Worm (Caenorhabditis elegans) whole organism, mixed stage, embryonic: Measurements from ENCODE around the gene dhs-18.

ENCODE experiments used
- M03D4.4 ChIP-seq: sonication (generic microtip); optimal IDR thresholded peaks from 2 replicates; lab custom pipeline; 2017; ENCODE audit warnings: mild to moderate bottlenecking, missing genetic modification characterization, missing compliant biosample characterization
- bed-3 ChIP-seq: fragments of 200-800 bp; sonication (Bioruptor generic); optimal IDR thresholded peaks from 3 replicates; lab custom pipeline; 2018; ENCODE audit warnings: mild to moderate bottlenecking, missing genetic modification characterization, moderate library complexity, missing compliant biosample characterization
- blmp-1 ChIP-seq: fragments of 150-350 bp; optimal IDR thresholded peaks from 2 replicates; lab custom pipeline; 2014; ENCODE audit warnings: missing biosample characterization, missing genetic modification characterization
- ceh-83 ChIP-seq: fragments of 200-800 bp; sonication (Bioruptor generic); optimal IDR thresholded peaks from 2 replicates; lab custom pipeline; 2018; ENCODE audit warnings: mild to moderate bottlenecking, missing genetic modification characterization, missing compliant biosample characterization
- ces-1 ChIP-seq: fragments of 150-350 bp; optimal IDR thresholded peaks from 2 replicates; lab custom pipeline; 2014; ENCODE audit warnings: missing biosample characterization, missing genetic modification reagents, missing genetic modification characterization
- cnd-1 ChIP-seq: fragments of 200-800 bp; sonication (Bioruptor generic); optimal IDR thresholded peaks from 2 replicates; lab custom pipeline; 2018; ENCODE audit warnings: mild to moderate bottlenecking, missing genetic modification characterization, missing compliant biosample characterization
- elt-1 ChIP-seq: sonication (generic microtip); optimal IDR thresholded peaks from 2 replicates; lab custom pipeline; 2017; ENCODE audit warnings: missing genetic modification characterization, mild to moderate bottlenecking, missing compliant biosample characterization, antibody characterized with exemption, moderate library complexity, borderline replicate concordance; ENCODE audit not compliant: insufficient read depth
- elt-3 ChIP-seq: fragments of 150-350 bp; optimal IDR thresholded peaks from 2 replicates; lab custom pipeline; 2014; ENCODE audit warnings: missing biosample characterization, missing genetic modification characterization
- flh-1 ChIP-seq: fragments of 200-800 bp; sonication (Bioruptor generic); optimal IDR thresholded peaks from 2 replicates; lab custom pipeline; 2018; ENCODE audit warnings: mild to moderate bottlenecking, missing genetic modification characterization, moderate library complexity, missing compliant biosample characterization
- ham-2 ChIP-seq: fragments of 200-800 bp; sonication (Bioruptor generic); optimal IDR thresholded peaks from 2 replicates; lab custom pipeline; 2018; ENCODE audit warnings: mild to moderate bottlenecking, missing genetic modification characterization, missing compliant biosample characterization
- hlh-1 ChIP-seq: fragments of 150-350 bp; optimal IDR thresholded peaks from 2 replicates; lab custom pipeline; 2014; ENCODE audit warnings: missing biosample characterization, missing genetic modification reagents, missing genetic modification characterization
- lin-13 ChIP-seq: fragments of 150-350 bp; optimal IDR thresholded peaks from 2 replicates; lab custom pipeline; 2014; ENCODE audit warnings: missing biosample characterization, missing genetic modification characterization
- lin-32 ChIP-seq: fragments of 200-800 bp; sonication (Bioruptor generic); optimal IDR thresholded peaks from 2 replicates; lab custom pipeline; 2018; ENCODE audit warnings: mild to moderate bottlenecking, missing genetic modification characterization, missing compliant biosample characterization
- lsy-2 ChIP-seq: fragments of 150-350 bp; optimal IDR thresholded peaks from 2 replicates; lab custom pipeline; 2014; ENCODE audit warnings: missing biosample characterization, missing genetic modification characterization
- mab-5 ChIP-seq: fragments of 150-350 bp; optimal IDR thresholded peaks from 2 replicates; lab custom pipeline; 2014; ENCODE audit warnings: missing biosample characterization, missing genetic modification characterization
- mep-1 ChIP-seq: fragments of 150-350 bp; optimal IDR thresholded peaks from 2 replicates; lab custom pipeline; 2017; ENCODE audit warnings: missing biosample characterization, missing genetic modification reagents, missing genetic modification characterization, inconsistent platforms
- mls-2 ChIP-seq: sonication (generic microtip); optimal IDR thresholded peaks from 2 replicates; lab custom pipeline; 2016; ENCODE audit warnings: mild to moderate bottlenecking, missing genetic modification characterization, moderate library complexity, missing compliant biosample characterization
- nhr-12 ChIP-seq: fragments of 150-350 bp; optimal IDR thresholded peaks from 2 replicates; lab custom pipeline; 2014; ENCODE audit warnings: missing biosample characterization, missing genetic modification characterization
- nhr-2 ChIP-seq: fragments of 150-350 bp; optimal IDR thresholded peaks from 2 replicates; lab custom pipeline; 2014; ENCODE audit warnings: missing biosample characterization, missing genetic modification characterization
- nhr-237 ChIP-seq: fragments of 150-350 bp; optimal IDR thresholded peaks from 2 replicates; lab custom pipeline; 2014; ENCODE audit warnings: missing biosample characterization, missing genetic modification characterization
- nhr-28 ChIP-seq: fragments of 150-350 bp; optimal IDR thresholded peaks from 2 replicates; lab custom pipeline; 2014; ENCODE audit warnings: missing biosample characterization, missing genetic modification characterization
- nhr-76 ChIP-seq: sonication (generic microtip); optimal IDR thresholded peaks from 2 replicates; lab custom pipeline; 2017; ENCODE audit warnings: missing biosample characterization, missing genetic modification characterization
- pha-4 ChIP-seq: fragments of 150-350 bp; optimal IDR thresholded peaks from 2 replicates; lab custom pipeline; 2018; ENCODE audit warnings: missing biosample characterization, missing genetic modification reagents, missing genetic modification characterization
- sem-2 ChIP-seq: fragments of 200-800 bp; sonication (Bioruptor generic); optimal IDR thresholded peaks from 2 replicates; lab custom pipeline; 2018; ENCODE audit warnings: mild to moderate bottlenecking, missing genetic modification characterization, missing compliant biosample characterization
- snpc-4 ChIP-seq: fragments of 150-350 bp; optimal IDR thresholded peaks from 2 replicates; lab custom pipeline; 2014; ENCODE audit warnings: missing biosample characterization, missing genetic modification characterization
- sptf-1 ChIP-seq: sonication (generic microtip); optimal IDR thresholded peaks from 2 replicates; lab custom pipeline; 2017; ENCODE audit warnings: mild to moderate bottlenecking, missing genetic modification characterization, moderate library complexity, missing compliant biosample characterization
- tbx-8 ChIP-seq: fragments of 200-800 bp; sonication (Bioruptor generic); optimal IDR thresholded peaks from 2 replicates; lab custom pipeline; 2018; ENCODE audit warnings: mild to moderate bottlenecking, missing genetic modification characterization, moderate library complexity, missing compliant biosample characterization
- unc-120 ChIP-seq: sonication (generic microtip); optimal IDR thresholded peaks from 2 replicates; lab custom pipeline; 2017; ENCODE audit warnings: missing genetic modification characterization, missing compliant biosample characterization; ENCODE audit not compliant: poor library complexity, severe bottlenecking
- unc-39 ChIP-seq: fragments of 150-350 bp; optimal IDR thresholded peaks from 2 replicates; lab custom pipeline; 2014; ENCODE audit warnings: missing biosample characterization, missing genetic modification characterization
- zip-8 ChIP-seq: fragments of 150-350 bp; optimal IDR thresholded peaks from 2 replicates; lab custom pipeline; 2014; ENCODE audit warnings: missing biosample characterization, missing genetic modification characterization
- ztf-11 ChIP-seq: fragments of 150-350 bp; optimal IDR thresholded peaks from 2 replicates; lab custom pipeline; 2014; ENCODE audit warnings: missing biosample characterization, missing genetic modification characterization

Gene dhs-18

DNA sequence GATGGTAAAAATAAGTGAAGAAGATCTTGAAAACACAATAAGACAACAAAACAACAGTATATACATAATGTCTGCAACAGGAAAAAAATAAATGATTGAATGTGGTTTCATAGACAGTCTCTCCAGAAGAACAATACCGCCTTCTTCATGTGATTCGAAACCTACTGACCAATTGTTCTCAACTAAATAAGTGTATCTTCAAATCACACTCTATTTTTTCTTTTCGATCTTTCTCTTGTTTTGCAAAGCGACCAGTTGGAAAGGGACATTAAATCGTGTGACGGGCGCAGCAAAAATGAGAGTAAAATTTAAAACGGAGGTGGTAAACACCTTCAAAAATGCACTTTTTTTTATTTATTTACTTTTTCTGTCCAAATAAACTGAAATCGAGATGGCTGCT, 15.3 kb upstream of the dhs-18 start:
- no peak for TF ChIP-seq mep-1 (tag; lab: Kevin White, UChicago)
- no peak for TF ChIP-seq elt-3 (tag; lab: Kevin White, UChicago)
- no peak for TF ChIP-seq bed-3 (GFP tag; lab: Kevin White, UChicago)
- TF ChIP-seq elt-1, result no peak
- no peak for TF ChIP-seq nhr-2
- TF ChIP-seq blmp-1, result no peak
- no peak for TF ChIP-seq M03D4.4
- no peak for TF ChIP-seq ham-2 (GFP tag; lab: Kevin White, UChicago)
- TF ChIP-seq zip-8 (tag; lab: Kevin White, UChicago), result no peak
- TF ChIP-seq nhr-28 (tag; lab: Kevin White, UChicago), result no peak
- no peak for TF ChIP-seq unc-39
- no peak for TF ChIP-seq hlh-1 (tag; lab: Kevin White, UChicago)
- no peak for TF ChIP-seq unc-120 (tag; lab: Kevin White, UChicago)
- no peak for TF ChIP-seq nhr-76 (tag; lab: Kevin White, UChicago)
- TF ChIP-seq lsy-2, result no peak
- no peak for TF ChIP-seq lin-32 (GFP tag; lab: Kevin White, UChicago)

DNA sequence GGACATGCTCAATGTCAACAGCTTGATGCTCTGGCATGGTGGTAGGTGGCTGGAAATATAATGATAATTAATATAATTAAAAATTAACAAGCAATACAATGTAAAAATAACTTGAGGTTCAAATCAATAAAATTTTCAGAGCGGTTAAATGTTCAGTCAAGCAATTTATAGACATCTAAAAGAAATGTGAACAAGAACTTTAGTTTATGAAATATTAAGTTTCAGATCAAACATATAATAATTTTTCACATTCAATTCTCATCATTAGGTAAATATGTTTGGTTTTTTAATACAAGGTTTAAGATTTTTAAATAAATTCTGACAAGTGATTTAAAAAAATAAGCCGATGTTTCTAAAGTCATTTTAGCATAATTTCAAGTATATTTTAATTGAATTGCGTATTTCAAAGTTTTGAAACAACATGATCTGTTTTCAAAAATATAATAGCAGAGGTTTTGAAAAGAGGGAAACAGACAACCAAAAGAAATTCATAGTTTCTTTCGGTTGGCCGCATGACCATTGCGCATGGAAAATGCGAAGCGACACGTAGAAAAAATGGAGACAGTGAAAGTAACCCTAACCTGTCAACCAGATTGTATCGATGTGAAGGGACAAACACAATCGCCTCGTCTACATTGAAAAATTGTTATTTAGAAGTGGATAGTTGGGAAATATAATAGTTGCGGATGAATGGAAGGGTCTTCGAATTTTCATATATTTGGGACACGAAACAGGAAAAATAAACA, 13.8 kb upstream of the dhs-18 start, which contains the start of gene T04C12.11:
T04C12.11 (minus strand) TSS at position 51 of the 746 bp plus-strand sequence.
- TF ChIP-seq lin-13 (tag; lab: Kevin White, UChicago), result no peak

DNA sequence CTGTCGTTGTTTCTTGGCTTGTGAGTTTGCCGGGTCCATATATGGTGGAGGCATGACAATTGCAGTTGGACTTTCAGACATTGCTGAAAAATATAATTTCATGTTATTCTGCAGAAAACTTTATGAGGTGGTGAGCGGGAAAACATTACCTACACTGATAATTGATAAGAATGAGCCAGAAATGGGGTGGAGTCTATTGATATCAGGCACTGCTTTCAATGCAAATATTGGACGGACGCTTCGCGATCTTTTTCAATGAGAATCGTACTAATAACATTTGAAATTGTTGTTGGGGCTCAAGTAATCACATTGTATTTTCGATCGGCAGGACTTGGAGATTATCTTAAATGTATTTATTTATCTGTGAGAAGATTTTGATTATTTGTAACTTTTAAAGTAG, 12.5 kb upstream of the dhs-18 start, which contains the start of gene T04C12.1:
T04C12.1 (minus strand) TSS at position 90 of the 400 bp plus-strand sequence.
- TF ChIP-seq mep-1 (tag; lab: Kevin White, UChicago), result no peak
- TF ChIP-seq, all 35 proteins: peak for 0

DNA sequence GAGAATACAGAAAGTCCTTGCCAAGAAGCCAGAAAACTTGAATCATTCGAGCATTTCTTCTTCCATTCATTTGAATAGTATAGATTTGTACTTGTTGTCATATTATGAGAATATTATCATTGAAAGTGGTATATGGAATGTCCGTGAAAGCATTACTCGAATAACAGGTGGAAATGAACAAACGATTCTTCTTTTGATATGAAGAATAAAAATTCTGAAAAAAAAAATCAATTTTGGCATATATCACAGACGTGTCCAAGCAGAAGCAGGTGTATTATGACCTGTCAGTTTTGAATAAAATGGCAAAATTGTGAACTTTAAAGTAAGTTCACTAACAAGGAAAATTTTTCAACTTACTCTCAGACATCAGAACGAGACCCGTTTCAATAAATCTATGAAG, 10.4 kb upstream of the dhs-18 start, which contains the start of gene srh-75:
srh-75 (minus strand) TSS at position 101 of the 400 bp plus-strand sequence.
- TF ChIP-seq nhr-28 (tag; lab: Kevin White, UChicago), result no peak
- no peak for TF ChIP-seq lsy-2
- TF ChIP-seq sem-2 (GFP tag; lab: Kevin White, UChicago), result no peak
- no peak for TF ChIP-seq lin-32 (GFP tag; lab: Kevin White, UChicago)
- TF ChIP-seq elt-3 (tag; lab: Kevin White, UChicago), result no peak
- TF ChIP-seq ham-2 (GFP tag; lab: Kevin White, UChicago), result no peak
- no peak for TF ChIP-seq mls-2 (tag; lab: Kevin White, UChicago)
- no peak for TF ChIP-seq elt-1
- TF ChIP-seq snpc-4, result no peak
- no peak for TF ChIP-seq mab-5 (tag; lab: Kevin White, UChicago)
- TF ChIP-seq cnd-1, result no peak
- TF ChIP-seq unc-39, result no peak
- TF ChIP-seq sptf-1 (tag; lab: Kevin White, UChicago), result no peak
- TF ChIP-seq flh-1, result no peak
- no peak for TF ChIP-seq ztf-11 (tag; lab: Kevin White, UChicago)
- no peak for TF ChIP-seq tbx-8 (GFP tag; lab: Kevin White, UChicago)

DNA sequence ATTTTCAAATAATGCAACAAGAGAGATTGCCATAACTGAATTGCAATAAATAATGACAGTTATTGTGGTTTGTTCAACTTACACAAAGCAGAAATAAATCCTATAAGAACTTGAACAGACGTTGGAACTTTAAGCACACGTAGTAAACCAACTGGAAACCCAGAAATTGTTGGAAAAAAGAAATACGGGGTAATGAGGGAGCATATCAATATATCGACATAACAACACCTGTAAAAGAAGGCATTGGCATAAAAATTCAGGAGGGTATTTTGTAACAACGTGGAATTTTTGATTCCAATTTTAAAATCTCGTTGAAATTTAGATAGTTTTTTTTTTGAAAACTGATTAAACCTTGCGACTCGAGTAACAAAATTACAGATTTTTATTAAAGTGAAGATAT, 9.9 kb upstream of the dhs-18 start:
- TF ChIP-seq lin-13 (tag; lab: Kevin White, UChicago) (no peak), unc-39 (no peak), tbx-8 (GFP tag; lab: Kevin White, UChicago) (no peak), blmp-1 (no peak), ceh-83 (GFP tag; lab: Kevin White, UChicago) (no peak), sptf-1 (tag; lab: Kevin White, UChicago) (no peak), pha-4 (tag; lab: Kevin White, UChicago) (no peak), ces-1 (GFP tag; lab: Kevin White, UChicago) (no peak), ham-2 (GFP tag; lab: Kevin White, UChicago) (no peak), nhr-237 (tag; lab: Kevin White, UChicago) (no peak), snpc-4 (no peak), elt-1 (no peak), hlh-1 (tag; lab: Kevin White, UChicago) (no peak), nhr-12 (tag; lab: Kevin White, UChicago) (no peak), bed-3 (GFP tag; lab: Kevin White, UChicago) (no peak), flh-1 (no peak), cnd-1 (no peak), nhr-28 (tag; lab: Kevin White, UChicago) (no peak), nhr-2 (no peak)
- TF ChIP-seq, all 35 proteins: peak for 0
